Worm (Caenorhabditis elegans) whole organism, young adult: ENCODE results near the gene C09B9.2.

Experiments
- ama-1 ChIP-seq, 3 experiments: fragments of 150-350 bp in 1 of 3; sonication (generic microtip) in 2 of 3; optimal IDR thresholded peaks; 2 replicates each; lab custom pipeline; 2014 to 2018; ENCODE audit warnings: missing biosample characterization in 2 of 3, missing genetic modification characterization in 2 of 3, missing genetic modification reagents in 2 of 3
- attf-3 ChIP-seq: fragments of 200-800 bp; sonication (Bioruptor generic); conservative IDR thresholded peaks from 2 replicates; pipeline ENCODE4 v1.3.6; 2022; ENCODE audit warnings: missing genetic modification reagents, missing genetic modification characterization, missing compliant biosample characterization
- bed-2 ChIP-seq: fragments of 200-800 bp; sonication (Bioruptor generic); IDR thresholded peaks from 2 replicates; pipeline ENCODE4 v1.3.6; 2022; ENCODE audit warnings: missing genetic modification reagents, missing genetic modification characterization, missing compliant biosample characterization
- dpl-1 ChIP-seq: fragments of 150-350 bp; optimal IDR thresholded peaks from 2 replicates; lab custom pipeline; 2014; ENCODE audit warnings: missing biosample characterization, missing genetic modification reagents, missing genetic modification characterization
- him-1 ChIP-seq: sonication (generic microtip); optimal IDR thresholded peaks from 2 replicates; lab custom pipeline; 2016; ENCODE audit warnings: missing genotype, missing genetic modification reagents, missing genetic modification characterization, missing compliant biosample characterization
- lag-1 ChIP-seq: fragments of 200-800 bp; sonication (Bioruptor generic); IDR thresholded peaks from 2 replicates; pipeline ENCODE4 v1.3.6; 2022; ENCODE audit warnings: missing genetic modification reagents, missing genetic modification characterization, missing compliant biosample characterization
- lin-26 ChIP-seq: fragments of 200-800 bp; sonication (Bioruptor generic); IDR thresholded peaks from 2 replicates; pipeline ENCODE4 v1.3.6; 2022; ENCODE audit warnings: missing genetic modification reagents, missing genetic modification characterization, missing compliant biosample characterization
- madf-3 ChIP-seq: fragments of 200-800 bp; sonication (Bioruptor generic); IDR thresholded peaks from 2 replicates; pipeline ENCODE4 v1.3.6; 2022; ENCODE audit warnings: missing genetic modification reagents, missing genetic modification characterization, missing compliant biosample characterization
- nfya-2 ChIP-seq: fragments of 200-800 bp; sonication (Bioruptor generic); IDR thresholded peaks from 2 replicates; pipeline ENCODE4 v1.3.6; 2022; ENCODE audit warnings: missing genetic modification reagents, missing genetic modification characterization, missing compliant biosample characterization
- nhr-90 ChIP-seq: sonication (generic microtip); optimal IDR thresholded peaks from 2 replicates; lab custom pipeline; 2016; ENCODE audit warnings: missing genotype, mild to moderate bottlenecking, missing genetic modification characterization, missing compliant biosample characterization
- rcor-1 ChIP-seq: fragments of 200-800 bp; sonication (Bioruptor generic); IDR thresholded peaks from 2 replicates; pipeline ENCODE4 v1.3.6; 2022; ENCODE audit warnings: missing genetic modification reagents, missing genetic modification characterization, missing compliant biosample characterization
- snpc-3.4 ChIP-seq: sonication (generic microtip); optimal IDR thresholded peaks from 2 replicates; lab custom pipeline; 2017; ENCODE audit warnings: missing genetic modification characterization, mild to moderate bottlenecking, missing compliant biosample characterization, antibody characterized with exemption, moderate library complexity, missing genotype, missing genetic modification reagents
- snpc-4 ChIP-seq, 5 experiments: fragments of 150-350 bp in 1 of 5; sonication (generic microtip) in 4 of 5; optimal IDR thresholded peaks; 2 replicates each; lab custom pipeline; 2014 to 2018; ENCODE audit warnings: missing genetic modification characterization in 5 of 5, missing biosample characterization in 3 of 5, antibody characterized with exemption in 2 of 5, mild to moderate bottlenecking in 2 of 5, missing compliant biosample characterization in 2 of 5, missing genotype in 2 of 5, moderate library complexity in 2 of 5, missing genetic modification reagents in 1 of 5
- ztf-3 ChIP-seq: fragments of 200-800 bp; sonication (Bioruptor generic); optimal IDR thresholded peaks from 2 replicates; lab custom pipeline; 2018; ENCODE audit warnings: mild to moderate bottlenecking, missing genetic modification characterization, missing compliant biosample characterization

- TF ChIP-seq nfya-2 (GFP tag; lab: Robert Waterston, UW) (no peak), bed-2 (GFP tag; lab: Robert Waterston, UW) (no peak), madf-3 (no peak), lag-1 (GFP tag; lab: Robert Waterston, UW) (no peak), ama-1 (optimal IDR thresholded peaks at IDR 0.05; lab: Kevin White, UChicago) (no peak), ama-1 (GFP tag; optimal IDR thresholded peaks at IDR 0.05; lab: Kevin White, UChicago) (no peak), snpc-3.4 (tag; lab: Kevin White, UChicago) (no peak), lin-26 (no peak), attf-3 (GFP tag; lab: Robert Waterston, UW) (no peak), rcor-1 (GFP tag; lab: Robert Waterston, UW) (no peak), dpl-1 (GFP tag; lab: Kevin White, UChicago) (no peak), him-1 (no peak), snpc-4 (GFP tag; optimal IDR thresholded peaks at IDR 0.05; lab: Kevin White, UChicago) (no peak), snpc-4 (tag; optimal IDR thresholded peaks at IDR 0.05; lab: Kevin White, UChicago) (no peak), ztf-3 (GFP tag; lab: Kevin White, UChicago) (no peak), nhr-90 (no peak)
Observed at ce11 chrIV:5078846-5079245, 49.8 kb downstream of the C09B9.2 start.
